Fruit fly (Drosophila melanogaster) whole organism, embryonic: Measurements from ENCODE around the gene Cat.

Experiments used
- Blimp-1 ChIP-seq: fragments of 200-800 bp; sonication (Bioruptor generic); optimal IDR thresholded peaks from 3 replicates; lab custom pipeline; 2018; ENCODE audit warnings: missing biosample characterization, missing genetic modification characterization, mild to moderate bottlenecking, moderate library complexity, missing genetic modification reagents
- CG10147 ChIP-seq: fragments of 200-800 bp; sonication (Bioruptor generic); optimal IDR thresholded peaks from 2 replicates; lab custom pipeline; 2019; ENCODE audit warnings: missing biosample characterization, mild to moderate bottlenecking, missing genetic modification characterization, moderate library complexity
- CG10321 ChIP-seq: fragments of 200-800 bp; sonication (Bioruptor generic); IDR thresholded peaks from 2 replicates; pipeline ENCODE4 v1.3.6; 2022; ENCODE audit warnings: missing biosample characterization, missing genetic modification characterization
- CG12299 ChIP-seq: fragments of 200-800 bp; sonication (Bioruptor generic); optimal IDR thresholded peaks from 2 replicates; lab custom pipeline; 2018; ENCODE audit warnings: missing biosample characterization, mild to moderate bottlenecking, missing genetic modification characterization
- CG12769 ChIP-seq: fragments of 200-800 bp; sonication (Bioruptor generic); optimal IDR thresholded peaks from 2 replicates; lab custom pipeline; 2019; ENCODE audit warnings: missing biosample characterization, mild to moderate bottlenecking, missing genetic modification characterization, moderate library complexity
- CG13775 ChIP-seq: fragments of 200-800 bp; sonication (Bioruptor generic); optimal IDR thresholded peaks from 3 replicates; lab custom pipeline; 2017; ENCODE audit warnings: missing biosample characterization, mild to moderate bottlenecking, missing genetic modification characterization
- CG14667 ChIP-seq: fragments of 200-800 bp; sonication (Bioruptor generic); IDR thresholded peaks from 2 replicates; pipeline ENCODE4 v1.3.6; 2022; ENCODE audit warnings: missing biosample characterization, missing genetic modification characterization
- CG14710 ChIP-seq: fragments of 200-800 bp; sonication (Bioruptor generic); optimal IDR thresholded peaks from 3 replicates; lab custom pipeline; 2019; ENCODE audit warnings: missing biosample characterization, mild to moderate bottlenecking, missing genetic modification characterization, moderate library complexity
- CG15479 ChIP-seq: fragments of 200-800 bp; sonication (Bioruptor generic); optimal IDR thresholded peaks from 3 replicates; lab custom pipeline; 2019; ENCODE audit warnings: missing biosample characterization, mild to moderate bottlenecking, missing genetic modification characterization, moderate library complexity
- CG15514 ChIP-seq: fragments of 200-800 bp; sonication (Bioruptor generic); optimal IDR thresholded peaks from 3 replicates; lab custom pipeline; 2017; ENCODE audit warnings: missing biosample characterization, missing genetic modification characterization, mild to moderate bottlenecking, moderate library complexity, missing genetic modification reagents
- CG15696 ChIP-seq: fragments of 200-800 bp; sonication (Bioruptor generic); optimal IDR thresholded peaks from 2 replicates; lab custom pipeline; 2019; ENCODE audit warnings: missing biosample characterization, mild to moderate bottlenecking, missing genetic modification characterization, moderate library complexity
- CG1603 ChIP-seq: fragments of 200-800 bp; sonication (Bioruptor generic); optimal IDR thresholded peaks from 2 replicates; lab custom pipeline; 2019; ENCODE audit warnings: missing biosample characterization, mild to moderate bottlenecking, missing genetic modification characterization, moderate library complexity
- CG16779 ChIP-seq: fragments of 200-800 bp; sonication (Bioruptor generic); IDR thresholded peaks from 2 replicates; pipeline ENCODE4 v1.3.6; 2022; ENCODE audit warnings: missing biosample characterization, missing genetic modification characterization
- CG18764 ChIP-seq: fragments of 200-800 bp; sonication (Bioruptor generic); optimal IDR thresholded peaks from 3 replicates; lab custom pipeline; 2016; ENCODE audit warnings: missing biosample characterization, missing genetic modification characterization
- CG2875 ChIP-seq: fragments of 200-800 bp; sonication (Bioruptor generic); optimal IDR thresholded peaks from 2 replicates; lab custom pipeline; 2017; ENCODE audit warnings: missing biosample characterization, mild to moderate bottlenecking, missing genetic modification characterization, missing genetic modification reagents
- CG2889 ChIP-seq: fragments of 200-800 bp; sonication (Bioruptor generic); IDR thresholded peaks from 3 replicates; pipeline ENCODE4 v1.3.6; 2022; ENCODE audit warnings: missing biosample characterization, missing genetic modification characterization
- CG4707 ChIP-seq: fragments of 200-800 bp; sonication (Bioruptor generic); optimal IDR thresholded peaks from 2 replicates; lab custom pipeline; 2018; ENCODE audit warnings: missing biosample characterization, mild to moderate bottlenecking, missing genetic modification characterization, moderate library complexity
- CG4820 ChIP-seq: fragments of 200-800 bp; sonication (Bioruptor generic); optimal IDR thresholded peaks from 3 replicates; lab custom pipeline; 2016; ENCODE audit warnings: missing biosample characterization, missing genetic modification characterization
- CG6689 ChIP-seq: fragments of 200-800 bp; sonication (Bioruptor generic); IDR thresholded peaks from 2 replicates; pipeline ENCODE4 v1.3.6; 2022; ENCODE audit warnings: missing biosample characterization, missing genetic modification characterization
- CG6813 ChIP-seq: fragments of 200-800 bp; sonication (Bioruptor generic); optimal IDR thresholded peaks from 2 replicates; lab custom pipeline; 2017; ENCODE audit warnings: missing biosample characterization, missing genetic modification characterization, mild to moderate bottlenecking, moderate library complexity, missing genetic modification reagents
- CG8478 ChIP-seq: fragments of >200 bp; optimal IDR thresholded peaks from 2 replicates; lab custom pipeline; 2018
- Deaf1 ChIP-seq: fragments of 200-800 bp; optimal IDR thresholded peaks from 3 replicates; lab custom pipeline; 2019; ENCODE audit warnings: missing biosample characterization, mild to moderate bottlenecking, missing genetic modification characterization, moderate library complexity
- Hmr ChIP-seq: fragments of 200-800 bp; sonication (Bioruptor generic); optimal IDR thresholded peaks from 3 replicates; lab custom pipeline; 2017; ENCODE audit warnings: mild to moderate bottlenecking, missing biosample characterization, missing genetic modification reagents, missing genetic modification characterization
- Med ChIP-seq: fragments of 200-800 bp; sonication (Bioruptor generic); peaks from one replicate; lab custom pipeline; 2016; ENCODE audit warnings: missing biosample characterization, missing genetic modification characterization, mild to moderate bottlenecking, inconsistent platforms, moderate library complexity
- Meics ChIP-seq: fragments of 200-800 bp; sonication (Bioruptor generic); optimal IDR thresholded peaks from 2 replicates; lab custom pipeline; 2017; ENCODE audit warnings: missing biosample characterization, mild to moderate bottlenecking, missing genetic modification characterization
- Mes4 ChIP-seq: fragments of 200-800 bp; sonication (Bioruptor generic); optimal IDR thresholded peaks from 2 replicates; lab custom pipeline; 2016; ENCODE audit warnings: missing biosample characterization, missing genetic modification characterization
- NC2α ChIP-seq: fragments of 200-800 bp; sonication (Bioruptor generic); optimal IDR thresholded peaks from 2 replicates; lab custom pipeline; 2016; ENCODE audit warnings: missing biosample characterization, missing genetic modification characterization
- Nf-YB ChIP-seq: fragments of 200-800 bp; sonication (Bioruptor generic); optimal IDR thresholded peaks from 3 replicates; lab custom pipeline; 2019; ENCODE audit warnings: missing biosample characterization, mild to moderate bottlenecking, missing genetic modification characterization, moderate library complexity
- Poxn ChIP-seq: fragments of 200-800 bp; sonication (Bioruptor generic); IDR thresholded peaks from 2 replicates; pipeline ENCODE4 v1.3.6; 2022; ENCODE audit warnings: missing biosample characterization, missing genetic modification characterization
- Six4 ChIP-seq: fragments of 200-800 bp; sonication (Bioruptor generic); optimal IDR thresholded peaks from 2 replicates; lab custom pipeline; 2016; ENCODE audit warnings: missing biosample characterization, missing genetic modification characterization
- Trl ChIP-seq, 3 experiments: fragments of >200 bp in 2 of 3; fragments of 200-800 bp in 1 of 3; sonication (Bioruptor generic) in 1 of 3; optimal IDR thresholded peaks; 2 replicates in 1 of 3; 3 replicates in 2 of 3; lab custom pipeline; 2016 to 2017; ENCODE audit warnings: missing biosample characterization in 1 of 3, missing genetic modification characterization in 1 of 3
- chif ChIP-seq, 2 experiments: fragments of 200-800 bp; sonication (Bioruptor generic); optimal IDR thresholded peaks; 3 replicates each; lab custom pipeline; 2016; ENCODE audit warnings: missing biosample characterization in 2 of 2, missing genetic modification characterization in 2 of 2
- cwo ChIP-seq: fragments of 200-800 bp; sonication (Bioruptor generic); optimal IDR thresholded peaks from 3 replicates; lab custom pipeline; 2017; ENCODE audit warnings: missing biosample characterization, missing genetic modification characterization, mild to moderate bottlenecking, moderate library complexity, missing genetic modification reagents
- ewg ChIP-seq: fragments of 200-800 bp; sonication (Bioruptor generic); optimal IDR thresholded peaks from 3 replicates; lab custom pipeline; 2017; ENCODE audit warnings: mild to moderate bottlenecking, missing biosample characterization, missing genetic modification reagents, missing genetic modification characterization
- eyg ChIP-seq: fragments of 200-800 bp; sonication (Bioruptor generic); optimal IDR thresholded peaks from 3 replicates; lab custom pipeline; 2016; ENCODE audit warnings: missing biosample characterization, missing genetic modification characterization
- fd3F ChIP-seq: fragments of 200-800 bp; sonication (Bioruptor generic); optimal IDR thresholded peaks from 2 replicates; lab custom pipeline; 2018; ENCODE audit warnings: missing biosample characterization, mild to moderate bottlenecking, missing genetic modification characterization, moderate library complexity
- gcm2 ChIP-seq: fragments of 200-800 bp; sonication (Bioruptor generic); optimal IDR thresholded peaks from 2 replicates; lab custom pipeline; 2016; ENCODE audit warnings: missing biosample characterization, missing genetic modification characterization
- gsb-n ChIP-seq: fragments of 200-800 bp; sonication (Bioruptor generic); optimal IDR thresholded peaks from 3 replicates; lab custom pipeline; 2018; ENCODE audit warnings: missing biosample characterization, mild to moderate bottlenecking, missing genetic modification characterization
- gt ChIP-seq: fragments of 200-800 bp; sonication (Bioruptor generic); IDR thresholded peaks from 2 replicates; pipeline ENCODE4 v1.3.6; 2022; ENCODE audit warnings: missing biosample characterization, missing genetic modification characterization
- ind ChIP-seq: fragments of 200-800 bp; sonication (Bioruptor generic); optimal IDR thresholded peaks from 3 replicates; lab custom pipeline; 2016; ENCODE audit warnings: missing biosample characterization, missing genetic modification characterization
- kay ChIP-seq: fragments of 200-800 bp; sonication (Bioruptor generic); optimal IDR thresholded peaks from 2 replicates; lab custom pipeline; 2016; ENCODE audit warnings: missing biosample characterization, missing genetic modification characterization
- lab ChIP-seq: fragments of 200-800 bp; sonication (Bioruptor generic); optimal IDR thresholded peaks from 3 replicates; lab custom pipeline; 2017; ENCODE audit warnings: missing biosample characterization, missing genetic modification characterization, mild to moderate bottlenecking, moderate library complexity, missing genetic modification reagents
- odd ChIP-seq: fragments of 200-800 bp; sonication (Bioruptor generic); optimal IDR thresholded peaks from 2 replicates; lab custom pipeline; 2017; ENCODE audit warnings: missing biosample characterization, mild to moderate bottlenecking, missing genetic modification characterization
- p53 ChIP-seq: fragments of 200-800 bp; sonication (Bioruptor generic); optimal IDR thresholded peaks from 2 replicates; lab custom pipeline; 2016; ENCODE audit warnings: missing biosample characterization, missing genetic modification characterization
- seq ChIP-seq: fragments of 200-800 bp; sonication (Bioruptor generic); IDR thresholded peaks from 2 replicates; pipeline ENCODE4 v1.3.6; 2022; ENCODE audit warnings: missing biosample characterization, missing genetic modification characterization
- slou ChIP-seq: fragments of 200-800 bp; sonication (Bioruptor generic); optimal IDR thresholded peaks from 3 replicates; lab custom pipeline; 2016; ENCODE audit warnings: missing biosample characterization, missing genetic modification characterization
- so ChIP-seq: fragments of 200-800 bp; sonication (Bioruptor generic); IDR thresholded peaks from 3 replicates; pipeline ENCODE4 v1.3.6; 2022; ENCODE audit warnings: missing biosample characterization, missing genetic modification characterization
- twi ChIP-seq: fragments of 200-800 bp; optimal IDR thresholded peaks from 2 replicates; lab custom pipeline; 2019; ENCODE audit warnings: missing biosample characterization, mild to moderate bottlenecking, missing genetic modification characterization, moderate library complexity
- wek ChIP-seq: fragments of 200-800 bp; sonication (Bioruptor generic); optimal IDR thresholded peaks from 3 replicates; lab custom pipeline; 2018; ENCODE audit warnings: missing biosample characterization, mild to moderate bottlenecking, missing genetic modification characterization, moderate library complexity
- zen2 ChIP-seq: fragments of 200-800 bp; sonication (Bioruptor generic); IDR thresholded peaks from 3 replicates; pipeline ENCODE4 v1.3.6; 2022; ENCODE audit warnings: missing biosample characterization, missing genetic modification characterization; ENCODE audit not compliant: partially characterized antibody

The Cat gene

DNA sequence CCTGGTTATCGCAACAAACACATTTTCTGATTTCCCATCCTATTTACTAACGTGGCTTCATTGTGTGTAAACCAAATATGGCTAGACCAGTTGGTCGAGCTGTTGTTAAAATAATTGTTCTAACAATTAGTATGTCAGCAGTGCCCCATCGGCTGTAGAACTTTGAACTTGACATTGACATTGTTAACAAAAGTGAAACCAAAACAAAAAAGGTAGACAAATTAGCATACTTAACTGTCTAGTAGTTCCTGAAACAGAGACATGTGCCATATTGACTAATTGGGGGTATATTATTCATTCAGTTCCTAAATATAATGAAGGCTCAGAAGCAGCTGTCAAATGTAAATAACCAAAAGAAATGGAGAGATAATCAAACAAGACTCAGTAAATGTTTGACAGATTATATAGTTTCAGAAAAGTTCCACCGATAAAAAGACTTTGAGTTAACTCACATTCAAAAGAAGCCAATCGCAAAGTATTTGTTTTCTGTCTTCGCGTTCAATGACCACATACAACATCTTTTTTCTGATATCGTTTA is 15.4 kb downstream of the Cat start (continued):
- TF ChIP-seq Nf-YB (GFP tag; lab: Kevin White, UChicago) = no peak
- TF ChIP-seq gcm2 (GFP tag; lab: Kevin White, UChicago) = no peak
- TF ChIP-seq CG16779 (GFP tag; lab: Robert Waterston, UW) = no peak
- TF ChIP-seq Deaf1 = no peak
- TF ChIP-seq p53 (GFP tag; lab: Kevin White, UChicago) = no peak
- peak; percentile 87 for TF ChIP-seq CG15696
- TF ChIP-seq Hmr (GFP tag; lab: Kevin White, UChicago) = peak; percentile 71
- TF ChIP-seq gt (GFP tag; lab: Robert Waterston, UW) = no peak
- TF ChIP-seq ind (GFP tag; lab: Kevin White, UChicago) = no peak
- TF ChIP-seq Poxn (GFP tag; lab: Robert Waterston, UW) = no peak
- no peak for TF ChIP-seq NC2α
- no peak for TF ChIP-seq so (GFP tag; lab: Robert Waterston, UW)
- TF ChIP-seq CG12769 = peak; percentile 40
- no peak for TF ChIP-seq CG4820 (GFP tag; lab: Kevin White, UChicago)
- no peak for TF ChIP-seq twi (tag; lab: Kevin White, UChicago)
- TF ChIP-seq seq (GFP tag; lab: Robert Waterston, UW) = no peak
- TF ChIP-seq CG1603 (tag; lab: Kevin White, UChicago) = no peak
- no peak for TF ChIP-seq CG14667
- TF ChIP-seq odd (GFP tag; lab: Kevin White, UChicago) = no peak
- TF ChIP-seq CG15514 (GFP tag; lab: Kevin White, UChicago) = peak; percentile 37
- no peak for TF ChIP-seq CG10321 (GFP tag; lab: Robert Waterston, UW)
- TF ChIP-seq CG2875 = peak; percentile 20
- no peak for TF ChIP-seq kay
- TF ChIP-seq Mes4 (GFP tag; lab: Kevin White, UChicago) = no peak
- TF ChIP-seq slou = peak; percentile 14
- TF ChIP-seq Trl (optimal IDR thresholded peaks at IDR 0.05; lab: Kevin White, UChicago) = no peak
- peak; percentile 24 for TF ChIP-seq Trl (GFP tag; optimal IDR thresholded peaks at IDR 0.05; lab: Kevin White, UChicago)
- TF ChIP-seq CG6689 = no peak
- peak; percentile 61 for TF ChIP-seq Meics (GFP tag; lab: Kevin White, UChicago)
- no peak for TF ChIP-seq CG8478
- TF ChIP-seq CG2889 (GFP tag; lab: Robert Waterston, UW) = no peak
- peak; percentile 27 for TF ChIP-seq eyg
- TF ChIP-seq lab (GFP tag; lab: Kevin White, UChicago) = peak; percentile 23
- TF ChIP-seq fd3F (GFP tag; lab: Kevin White, UChicago) = no peak
- TF ChIP-seq CG15479 (GFP tag; lab: Kevin White, UChicago) = no peak
- TF ChIP-seq CG14710 = peak; percentile 30
- TF ChIP-seq CG10147 = no peak
- no peak for TF ChIP-seq wek (GFP tag; lab: Kevin White, UChicago)
- TF ChIP-seq Blimp-1 (GFP tag; lab: Kevin White, UChicago) = peak; percentile 82
- TF ChIP-seq ewg (GFP tag; lab: Kevin White, UChicago) = no peak
- TF ChIP-seq Med = peak; percentile 29
- no peak for TF ChIP-seq gsb-n (tag; lab: Kevin White, UChicago)
- no peak for TF ChIP-seq zen2 (GFP tag; lab: Robert Waterston, UW)
- no peak for TF ChIP-seq Six4
- TF ChIP-seq CG18764 (GFP tag; lab: Kevin White, UChicago) = no peak
- no peak for TF ChIP-seq CG4707 (GFP tag; lab: Kevin White, UChicago)
- TF ChIP-seq CG6813 (GFP tag; lab: Kevin White, UChicago) = peak; percentile 56
- no peak for TF ChIP-seq chif (GFP tag; optimal IDR thresholded peaks at IDR 0.05; lab: Kevin White, UChicago)
- no peak for TF ChIP-seq CG13775 (GFP tag; lab: Kevin White, UChicago)
- TF ChIP-seq cwo (GFP tag; lab: Kevin White, UChicago) = peak; percentile 39
- TF ChIP-seq CG12299 = peak; percentile 22
